Worm (Caenorhabditis elegans): Measurements from ENCODE around the gene F01G10.4.

- TF ChIP-seq aly-2 (tag; optimal IDR thresholded peaks at IDR 0.05) (no peak), ztf-11 (tag; optimal IDR thresholded peaks at IDR 0.05) (no peak), lin-14 (GFP tag; optimal IDR thresholded peaks at IDR 0.05) (peak; percentile 65), aha-1 (tag; optimal IDR thresholded peaks at IDR 0.05) (no peak), skn-1 (tag; optimal IDR thresholded peaks at IDR 0.05) (no peak), sptf-1 (tag; optimal IDR thresholded peaks at IDR 0.05) (no peak), ceh-82 (tag; optimal IDR thresholded peaks at IDR 0.05) (no peak), unc-130 (tag; optimal IDR thresholded peaks at IDR 0.05) (no peak), elt-3 (tag; optimal IDR thresholded peaks at IDR 0.05) (peak in 2 of 6 experiments; percentile 76 to 78)
Measured at ce11 chrIV:10251261-10251660, 18.9 kb upstream of the F01G10.4 start.
